Fruit fly (Drosophila melanogaster): Measurements from ENCODE around the gene CG14421.

Gene CG14421

dm6 chrX:2956641-2957040 lies 15.4 kb downstream of the CG14421 start (continued):
- TF ChIP-seq Oaz (GFP tag; IDR thresholded peaks at IDR 0.05) (no peak), CG15601 (tag; optimal IDR thresholded peaks at IDR 0.05) (no peak), bsh (GFP tag; optimal IDR thresholded peaks at IDR 0.05) (peak in 1 of 2 experiments; percentile 23), CG18619 (GFP tag; optimal IDR thresholded peaks at IDR 0.05) (no peak), CG16815 (GFP tag; optimal IDR thresholded peaks at IDR 0.05) (no peak), CG2116 (GFP tag; optimal IDR thresholded peaks at IDR 0.05) (no peak), CG11560 (tag; IDR thresholded peaks at IDR 0.05) (no peak), CG8359 (GFP tag; optimal IDR thresholded peaks at IDR 0.05; ENCODE audit: borderline replicate concordance) (no peak), CG4820 (GFP tag; optimal IDR thresholded peaks at IDR 0.05) (peak; percentile 7), Ada2b (GFP tag; IDR thresholded peaks at IDR 0.05) (peak; percentile 9; the same call in 1 of the 2 replicates), Vsx1 (GFP tag; optimal IDR thresholded peaks at IDR 0.05) (no peak), fd3F (GFP tag; optimal IDR thresholded peaks at IDR 0.05) (no peak), bcd (GFP tag; optimal IDR thresholded peaks at IDR 0.05) (no peak), Camta (GFP tag; optimal IDR thresholded peaks at IDR 0.05) (no peak), zen (tag; optimal IDR thresholded peaks at IDR 0.05) (no peak), CG14667 (GFP tag; IDR thresholded peaks at IDR 0.05) (no peak), Dbx (GFP tag; IDR thresholded peaks at IDR 0.05) (no peak), yki (optimal IDR thresholded peaks at IDR 0.05) (no peak), CG12391 (tag; optimal IDR thresholded peaks at IDR 0.05) (no peak), tll (GFP tag; optimal IDR thresholded peaks at IDR 0.05) (no peak), CG31365 (tag; optimal IDR thresholded peaks at IDR 0.05) (no peak), nmo (GFP tag; optimal IDR thresholded peaks at IDR 0.05) (peak; percentile 11), ATbp (GFP tag; optimal IDR thresholded peaks at IDR 0.05) (no peak), gsb-n (tag; optimal IDR thresholded peaks at IDR 0.05) (no peak), Atf6 (GFP tag; IDR thresholded peaks at IDR 0.05) (no peak), kni (GFP tag; optimal IDR thresholded peaks at IDR 0.05) (no peak), tna (GFP tag; IDR thresholded peaks at IDR 0.05; ENCODE audit: partially characterized antibody) (no peak), CG42726 (GFP tag; IDR thresholded peaks at IDR 0.05; ENCODE audit: partially characterized antibody) (no peak), Pdp1 (GFP tag; optimal IDR thresholded peaks at IDR 0.05) (no peak), CG18262 (tag; optimal IDR thresholded peaks at IDR 0.05) (peak; percentile 1), Antp (GFP tag; optimal IDR thresholded peaks at IDR 0.05) (no peak), Side (GFP tag; optimal IDR thresholded peaks at IDR 0.05) (no peak), Dad (GFP tag; optimal IDR thresholded peaks at IDR 0.05) (no peak), CG15011 (GFP tag; optimal IDR thresholded peaks at IDR 0.05) (no peak), CG7745 (tag; optimal IDR thresholded peaks at IDR 0.05) (no peak), gce (GFP tag; IDR thresholded peaks at IDR 0.05) (no peak), ara (GFP tag; IDR thresholded peaks at IDR 0.05) (0 out of 2 replicates have a peak, but pooled peaks have one; percentile 29), Hmx (GFP tag; optimal IDR thresholded peaks at IDR 0.05) (no peak), Poxn (GFP tag; IDR thresholded peaks at IDR 0.05) (no peak), Oli (tag; optimal IDR thresholded peaks at IDR 0.05) (no peak), Optix (GFP tag; IDR thresholded peaks at IDR 0.05) (0 out of 3 replicates have a peak, but pooled peaks have one; percentile 19), CG7357 (GFP tag; IDR thresholded peaks at IDR 0.05) (no peak), lilli (GFP tag; optimal IDR thresholded peaks at IDR 0.05) (no peak), Taf1 (GFP tag; IDR thresholded peaks at IDR 0.05) (no peak), Lpt (GFP tag; optimal IDR thresholded peaks at IDR 0.05) (no peak), CG18476 (GFP tag; optimal IDR thresholded peaks at IDR 0.05) (no peak), Blimp-1 (GFP tag; optimal IDR thresholded peaks at IDR 0.05) (peak; percentile 10), row (GFP tag; IDR thresholded peaks at IDR 0.05) (no peak), Hr78 (GFP tag; optimal IDR thresholded peaks at IDR 0.05) (no peak), bab2 (GFP tag; optimal IDR thresholded peaks at IDR 0.05) (no peak), Chrac-16 (GFP tag; optimal IDR thresholded peaks at IDR 0.05) (no peak)
